Worm (Caenorhabditis elegans) whole organism, midembryonic: ENCODE results near the gene mrpl-22.

Experiments used
- T22C8.4 ChIP-seq: fragments of 200-800 bp; sonication (Bioruptor generic); IDR thresholded peaks from 2 replicates; pipeline ENCODE4 v1.3.6; 2022; ENCODE audit warnings: missing genetic modification characterization, missing compliant biosample characterization
- flt-1 ChIP-seq: fragments of 200-800 bp; sonication (Bioruptor generic); IDR thresholded peaks from 2 replicates; pipeline ENCODE4 v1.3.6; 2022; ENCODE audit warnings: missing genetic modification characterization, missing compliant biosample characterization
- klf-2 ChIP-seq: fragments of 200-800 bp; sonication (Bioruptor generic); conservative IDR thresholded peaks from 2 replicates; pipeline ENCODE4 v1.3.6; 2022; ENCODE audit warnings: missing genetic modification reagents, missing genetic modification characterization, missing compliant biosample characterization
- med-1 ChIP-seq: sonication (generic microtip); optimal IDR thresholded peaks from 2 replicates; lab custom pipeline; 2017; ENCODE audit warnings: missing genetic modification characterization, mild to moderate bottlenecking, missing compliant biosample characterization, antibody characterized with exemption, missing genetic modification reagents; ENCODE audit not compliant: insufficient read depth
- ref-1 ChIP-seq: fragments of 200-800 bp; sonication (Bioruptor generic); conservative IDR thresholded peaks from 2 replicates; pipeline ENCODE4 v1.3.6; 2022; ENCODE audit warnings: missing genetic modification reagents, missing genetic modification characterization, missing compliant biosample characterization
- ztf-23 ChIP-seq: fragments of 200-800 bp; sonication (Bioruptor generic); IDR thresholded peaks from 2 replicates; pipeline ENCODE4 v1.3.6; 2022; ENCODE audit warnings: missing genetic modification reagents, missing genetic modification characterization, missing compliant biosample characterization
- ztf-29 ChIP-seq: fragments of 200-800 bp; sonication (Bioruptor generic); IDR thresholded peaks from 2 replicates; pipeline ENCODE4 v1.3.6; 2022; ENCODE audit warnings: missing genetic modification reagents, missing genetic modification characterization, missing compliant biosample characterization

ce11 chrIII:10595066-10595465 is 20.2 kb upstream of the mrpl-22 start, which contains the start of gene Y45F3A.9:
- TF ChIP-seq klf-2 (no peak), ztf-23 (GFP tag; lab: Robert Waterston, UW) (no peak), ref-1 (no peak), T22C8.4 (no peak), ztf-29 (GFP tag; lab: Robert Waterston, UW) (no peak), flt-1 (no peak), med-1 (GFP tag; lab: Kevin White, UChicago) (no peak)
